Fruit fly (Drosophila melanogaster): ENCODE results near the gene lic.

lic gene

DNA sequence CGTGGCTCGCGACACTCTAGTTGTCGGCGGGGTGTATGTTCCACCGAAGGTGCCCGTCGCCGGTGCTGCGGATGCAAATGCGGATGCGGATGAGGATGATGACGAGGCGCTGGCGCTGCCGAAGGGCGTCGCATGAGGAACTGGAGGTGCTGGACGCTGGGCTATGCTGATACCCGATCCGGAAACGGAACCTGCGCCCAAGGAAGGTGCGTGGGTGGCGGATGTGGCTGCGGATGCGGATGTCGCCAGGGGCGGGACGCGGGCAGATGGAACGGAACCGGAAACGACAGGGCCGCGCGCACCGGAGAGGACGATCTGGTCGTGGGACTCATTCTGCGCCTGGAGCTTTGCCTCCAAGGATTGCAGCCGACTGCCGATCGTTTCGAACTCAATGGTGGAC is 1.6 kb upstream of the lic start (continued):
- TF ChIP-seq CG1024 (GFP tag; IDR thresholded peaks at IDR 0.05) = 0 out of 2 replicates have a peak, but pooled peaks have one; percentile 4

DNA sequence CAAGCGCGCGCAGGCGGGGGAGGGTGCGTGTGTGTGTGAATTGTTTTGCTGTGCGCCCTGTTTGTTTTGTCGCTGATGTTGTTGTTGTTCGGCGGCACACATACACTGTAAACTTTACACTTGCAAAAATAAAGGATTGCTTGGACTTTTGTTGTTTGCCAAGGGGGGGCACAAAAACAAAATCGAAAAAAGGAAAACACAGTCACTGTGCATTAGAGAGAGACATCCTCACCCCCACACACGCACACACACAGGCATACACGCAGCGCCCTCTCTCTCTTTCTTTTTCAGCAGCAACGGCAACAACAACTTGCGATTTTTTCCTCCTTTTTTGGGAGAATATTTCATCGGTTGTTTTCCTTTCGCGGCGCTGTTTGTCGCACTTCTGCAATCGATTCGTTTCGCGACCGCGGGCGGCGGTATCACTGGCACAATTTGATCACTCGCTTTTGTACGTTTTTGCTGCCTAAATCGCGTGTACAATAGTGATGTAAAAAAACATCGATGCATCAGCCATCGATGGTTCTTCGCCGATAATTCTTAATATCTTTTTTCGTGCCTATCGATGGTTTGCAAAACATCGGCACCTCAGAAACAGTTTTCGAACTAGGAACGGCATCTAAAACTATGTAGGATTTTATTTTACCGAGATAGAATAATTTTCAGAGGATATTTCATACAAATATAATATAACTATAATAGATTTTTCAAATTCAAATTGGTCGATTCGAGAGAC is 857 bp upstream of the lic start, which contains the start of gene hep:
hep (minus strand) TSS at position 515 of the 736 bp plus-strand sequence.
- TF ChIP-seq bcd (GFP tag; optimal IDR thresholded peaks at IDR 0.05) = no peak
- TF ChIP-seq row (GFP tag; IDR thresholded peaks at IDR 0.05) = peak; percentile 59
- peak; percentile 58 for TF ChIP-seq sens (GFP tag)
- TF ChIP-seq knrl (GFP tag; IDR thresholded peaks at IDR 0.05; ENCODE audit: partially characterized antibody) = peak; percentile 86
- no peak for TF ChIP-seq gfzf (GFP tag; optimal IDR thresholded peaks at IDR 0.05)
- no peak for TF ChIP-seq br (optimal IDR thresholded peaks at IDR 0.05)
- TF ChIP-seq CG4617 (GFP tag; optimal IDR thresholded peaks at IDR 0.05; ENCODE audit: borderline replicate concordance) = peak; percentile 82
- TF ChIP-seq Adf1 (GFP tag; IDR thresholded peaks at IDR 0.05) = 0 out of 2 replicates have a peak, but pooled peaks have one; percentile 29
- no peak for TF ChIP-seq Usf (GFP tag; optimal IDR thresholded peaks at IDR 0.05)
- no peak for TF ChIP-seq dimm (GFP tag; IDR thresholded peaks at IDR 0.05)
- TF ChIP-seq CG10543 (GFP tag; optimal IDR thresholded peaks at IDR 0.05) = no peak
- TF ChIP-seq phol (tag; optimal IDR thresholded peaks at IDR 0.05) = no peak
- no peak for TF ChIP-seq Tbp (GFP tag; optimal IDR thresholded peaks at IDR 0.05)
- TF ChIP-seq bsh (GFP tag; optimal IDR thresholded peaks at IDR 0.05) = peak in 1 of 2 experiments; percentile 44
- TF ChIP-seq nau (GFP tag; optimal IDR thresholded peaks at IDR 0.05) = peak; percentile 8
- no peak for TF ChIP-seq Fer1 (GFP tag; optimal IDR thresholded peaks at IDR 0.05)
- TF ChIP-seq sima (GFP tag; optimal IDR thresholded peaks at IDR 0.05) = no peak
- TF ChIP-seq hb (GFP tag; IDR thresholded peaks at IDR 0.05; ENCODE audit: partially characterized antibody) = peak; percentile 86
- no peak for TF ChIP-seq CG14710 (tag; optimal IDR thresholded peaks at IDR 0.05)
- no peak for TF ChIP-seq en (GFP tag; optimal IDR thresholded peaks at IDR 0.05)
- peak; percentile 75 for TF ChIP-seq CG13287 (GFP tag; IDR thresholded peaks at IDR 0.05; ENCODE audit: partially characterized antibody)
- no peak for TF ChIP-seq Drgx (GFP tag; IDR thresholded peaks at IDR 0.05)
- TF ChIP-seq CoRest (tag; optimal IDR thresholded peaks at IDR 0.05) = no peak
- no peak for TF ChIP-seq CG33213 (GFP tag; optimal IDR thresholded peaks at IDR 0.05)
- TF ChIP-seq CG42726 (GFP tag; IDR thresholded peaks at IDR 0.05; ENCODE audit: partially characterized antibody) = peak; percentile 90
- TF ChIP-seq ftz-f1 (GFP tag; optimal IDR thresholded peaks at IDR 0.05) = no peak
- TF ChIP-seq sob (GFP tag; IDR thresholded peaks at IDR 0.05) = no peak
- no peak for TF ChIP-seq gce (GFP tag; IDR thresholded peaks at IDR 0.05)
- TF ChIP-seq CG1832 (GFP tag; optimal IDR thresholded peaks at IDR 0.05) = peak; percentile 69
- no peak for TF ChIP-seq HLH3B (GFP tag; IDR thresholded peaks at IDR 0.05)
- peak; percentile 84 for TF ChIP-seq Dref (GFP tag; IDR thresholded peaks at IDR 0.05)
- no peak for TF ChIP-seq dan (GFP tag; IDR thresholded peaks at IDR 0.05)
- TF ChIP-seq croc (GFP tag; conservative IDR thresholded peaks at IDR 0.05) = no peak
- TF ChIP-seq sc (optimal IDR thresholded peaks at IDR 0.05) = no peak
- no peak for TF ChIP-seq sc (GFP tag; optimal IDR thresholded peaks at IDR 0.05)
- TF ChIP-seq fd3F (GFP tag; optimal IDR thresholded peaks at IDR 0.05) = no peak
- no peak for TF ChIP-seq jumu (GFP tag; optimal IDR thresholded peaks at IDR 0.05)
- no peak for TF ChIP-seq ken (GFP tag; IDR thresholded peaks at IDR 0.05)
- no peak for TF ChIP-seq Vsx1 (GFP tag; optimal IDR thresholded peaks at IDR 0.05)
- TF ChIP-seq HLHmδ (GFP tag; optimal IDR thresholded peaks at IDR 0.05) = no peak
- no peak for TF ChIP-seq Elba2 (GFP tag; optimal IDR thresholded peaks at IDR 0.05)
- TF ChIP-seq Dbx (GFP tag; IDR thresholded peaks at IDR 0.05) = no peak
- no peak for TF ChIP-seq CG7745 (tag; optimal IDR thresholded peaks at IDR 0.05)
- peak; percentile 86 for TF ChIP-seq inv (GFP tag; IDR thresholded peaks at IDR 0.05; ENCODE audit: partially characterized antibody)
- peak; percentile 74 for TF ChIP-seq zen2 (GFP tag; IDR thresholded peaks at IDR 0.05; ENCODE audit: partially characterized antibody)
- TF ChIP-seq Hr39 (optimal IDR thresholded peaks at IDR 0.05) = no peak
- no peak for TF ChIP-seq Dip3 (GFP tag; optimal IDR thresholded peaks at IDR 0.05)
- no peak for TF ChIP-seq fu2 (GFP tag; optimal IDR thresholded peaks at IDR 0.05)

Measured in whole organism, embryonic.